In the genomic region with DNA sequence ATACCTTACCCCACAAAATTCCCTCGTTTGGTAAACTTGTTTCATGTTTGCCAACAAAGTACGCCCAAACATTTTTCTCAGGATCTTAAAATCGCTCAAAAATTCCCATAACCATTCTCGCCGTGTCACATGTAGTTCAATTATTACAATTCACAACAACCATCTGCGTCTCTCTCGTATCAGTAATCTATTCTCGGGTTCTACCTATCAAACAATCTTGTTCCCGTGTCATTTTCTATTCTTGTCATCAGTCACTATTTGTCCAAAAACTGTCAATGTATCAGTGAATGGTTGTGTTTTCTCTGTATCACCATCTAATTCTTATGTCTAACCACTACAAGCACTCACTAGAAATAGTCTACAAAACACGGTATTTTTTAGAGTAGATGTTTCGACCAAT, we compare ENCODE assay signal across 4 worm cellular contexts.
TF ChIP-seq lines count a peak whose summit lies in the region.

No protein-coding gene starts in this region.

TF ChIP-seq in whole organism, L1 larva, 84 proteins besides CTCF, POLR2A, EP300 and RAD21 (continued from another document):
- TF ChIP-seq mdl-1 (tag; optimal IDR thresholded peaks at IDR 0.05; lab: Kevin White, UChicago): peak in 1 of 2 experiments; percentile 23
- TF ChIP-seq lin-14 (GFP tag; optimal IDR thresholded peaks at IDR 0.05; lab: Kevin White, UChicago): peak; percentile 68
- TF ChIP-seq egl-27 (tag; optimal IDR thresholded peaks at IDR 0.05; lab: Kevin White, UChicago): no peak
- TF ChIP-seq lin-39 (tag; optimal IDR thresholded peaks at IDR 0.05; lab: Kevin White, UChicago): no peak
- no peak for TF ChIP-seq rnt-1 (tag; optimal IDR thresholded peaks at IDR 0.05; lab: Kevin White, UChicago)
- peak in 1 of 2 experiments; percentile 73 for TF ChIP-seq lin-35 (GFP tag; optimal IDR thresholded peaks at IDR 0.05; lab: Kevin White, UChicago)
- no peak for TF ChIP-seq pax-3 (tag; optimal IDR thresholded peaks at IDR 0.05; lab: Kevin White, UChicago)
- peak in 2 of 6 experiments; percentile 31 to 37 for TF ChIP-seq elt-3 (tag; optimal IDR thresholded peaks at IDR 0.05; lab: Kevin White, UChicago)

TF ChIP-seq in whole organism, L2 larva, 48 proteins besides CTCF, POLR2A, EP300 and RAD21 (continued from another document):
- peak; percentile 68 for TF ChIP-seq sma-9 (GFP tag; optimal IDR thresholded peaks at IDR 0.05; lab: Kevin White, UChicago)
- TF ChIP-seq sma-9 (tag; optimal IDR thresholded peaks at IDR 0.05; lab: Kevin White, UChicago): no peak
- TF ChIP-seq elt-1 (tag; optimal IDR thresholded peaks at IDR 0.05; lab: Kevin White, UChicago): no peak
- peak; percentile 45 for TF ChIP-seq crh-2 (tag; optimal IDR thresholded peaks at IDR 0.05; lab: Kevin White, UChicago)
- TF ChIP-seq alr-1 (tag; optimal IDR thresholded peaks at IDR 0.05; lab: Kevin White, UChicago): no peak
- no peak for TF ChIP-seq nhr-11 (tag; optimal IDR thresholded peaks at IDR 0.05; lab: Kevin White, UChicago)
- TF ChIP-seq nhr-25 (tag; optimal IDR thresholded peaks at IDR 0.05; lab: Kevin White, UChicago): peak; percentile 22
- no peak for TF ChIP-seq Y55F3AM.14 (GFP tag; optimal IDR thresholded peaks at IDR 0.05; lab: Kevin White, UChicago)
- TF ChIP-seq sem-4 (tag; optimal IDR thresholded peaks at IDR 0.05; lab: Kevin White, UChicago): no peak
- no peak for TF ChIP-seq egl-27 (tag; optimal IDR thresholded peaks at IDR 0.05; lab: Kevin White, UChicago)

TF ChIP-seq in whole organism, L4 larva, 104 proteins besides CTCF, POLR2A, EP300 and RAD21 (continued from another document):
- TF ChIP-seq nhr-48 (tag; optimal IDR thresholded peaks at IDR 0.05; lab: Kevin White, UChicago) (peak; percentile 67), php-3 (GFP tag; IDR thresholded peaks at IDR 0.05; lab: Robert Waterston, UW) (0 out of 2 replicates have a peak, but pooled peaks have one; percentile 33), hif-1 (tag; optimal IDR thresholded peaks at IDR 0.05; lab: Kevin White, UChicago) (peak in 1 of 2 experiments; percentile 45), mxl-3 (GFP tag; optimal IDR thresholded peaks at IDR 0.05; lab: Kevin White, UChicago) (peak; percentile 72), spr-1 (tag; optimal IDR thresholded peaks at IDR 0.05; lab: Kevin White, UChicago) (no peak), mep-1 (tag; optimal IDR thresholded peaks at IDR 0.05; lab: Kevin White, UChicago) (peak; percentile 33), zfp-3 (GFP tag; conservative IDR thresholded peaks at IDR 0.05; lab: Robert Waterston, UW) (0 out of 2 replicates have a peak, but pooled peaks have one; percentile 29), ctbp-1 (GFP tag; IDR thresholded peaks at IDR 0.05; lab: Robert Waterston, UW) (no peak), fos-1 (tag; optimal IDR thresholded peaks at IDR 0.05; lab: Kevin White, UChicago) (no peak), dve-1 (tag; optimal IDR thresholded peaks at IDR 0.05; lab: Kevin White, UChicago; ENCODE audit: insufficient read depth) (peak; percentile 89), nhr-28 (tag; optimal IDR thresholded peaks at IDR 0.05; lab: Kevin White, UChicago) (peak; percentile 100), mdl-1 (tag; optimal IDR thresholded peaks at IDR 0.05; lab: Kevin White, UChicago) (peak in 1 of 2 experiments; percentile 66), dpl-1 (GFP tag; optimal IDR thresholded peaks at IDR 0.05; lab: Kevin White, UChicago) (no peak), unc-62 (GFP tag; optimal IDR thresholded peaks at IDR 0.05 in 1 of 2; lab: Kevin White, UChicago) (peak in 1 of 2 experiments; percentile 42), unc-62 (tag; optimal IDR thresholded peaks at IDR 0.05; lab: Kevin White, UChicago) (no peak), nhr-77 (tag; optimal IDR thresholded peaks at IDR 0.05; lab: Kevin White, UChicago) (peak; percentile 65), T20F7.1 (GFP tag; optimal IDR thresholded peaks at IDR 0.05; lab: Kevin White, UChicago) (peak; percentile 56), lin-29 (GFP tag; IDR thresholded peaks at IDR 0.05; lab: Robert Waterston, UW) (no peak), hlh-11 (tag; optimal IDR thresholded peaks at IDR 0.05; lab: Kevin White, UChicago) (peak; percentile 86)

TF ChIP-seq in whole organism, young adult, 124 proteins besides CTCF, POLR2A, EP300 and RAD21 (continued from another document):
- TF ChIP-seq ets-4 (GFP tag; optimal IDR thresholded peaks at IDR 0.05; lab: Kevin White, UChicago): peak; percentile 8
